Worm (Caenorhabditis elegans) whole organism, L2 larva: ENCODE results near the gene H14E04.2.

Experiments used
- C34F6.9 ChIP-seq: fragments of 150-350 bp; optimal IDR thresholded peaks from 2 replicates; lab custom pipeline; 2014; ENCODE audit warnings: missing biosample characterization, missing genetic modification characterization
- F13H6.1 ChIP-seq: sonication (generic microtip); optimal IDR thresholded peaks from 2 replicates; lab custom pipeline; 2016; ENCODE audit warnings: missing genetic modification characterization, missing compliant biosample characterization
- R02D3.7 ChIP-seq: fragments of 150-350 bp; optimal IDR thresholded peaks from 2 replicates; lab custom pipeline; 2014; ENCODE audit warnings: missing biosample characterization, missing genetic modification characterization
- Y55F3AM.14 ChIP-seq: fragments of 200-800 bp; sonication (Bioruptor generic); optimal IDR thresholded peaks from 2 replicates; lab custom pipeline; 2018; ENCODE audit warnings: mild to moderate bottlenecking, missing genetic modification characterization, missing compliant biosample characterization
- ZK546.5 ChIP-seq: sonication (generic microtip); optimal IDR thresholded peaks from 2 replicates; lab custom pipeline; 2017; ENCODE audit warnings: missing biosample characterization, missing genetic modification characterization
- alr-1 ChIP-seq: fragments of 150-350 bp; optimal IDR thresholded peaks from 2 replicates; lab custom pipeline; 2014; ENCODE audit warnings: missing biosample characterization, missing genetic modification characterization
- aly-2 ChIP-seq: fragments of 150-350 bp; optimal IDR thresholded peaks from 2 replicates; lab custom pipeline; 2014; ENCODE audit warnings: missing biosample characterization, missing genetic modification characterization
- ama-1 ChIP-seq: fragments of 150-350 bp; optimal IDR thresholded peaks from 2 replicates; lab custom pipeline; 2018; ENCODE audit warnings: inconsistent platforms
- ceh-82 ChIP-seq: fragments of 150-350 bp; optimal IDR thresholded peaks from 2 replicates; lab custom pipeline; 2014; ENCODE audit warnings: missing biosample characterization, missing genetic modification characterization
- crh-2 ChIP-seq: sonication (generic microtip); optimal IDR thresholded peaks from 2 replicates; lab custom pipeline; 2017; ENCODE audit warnings: missing biosample characterization, missing genetic modification characterization
- egl-27 ChIP-seq: sonication (generic microtip); optimal IDR thresholded peaks from 3 replicates; lab custom pipeline; 2017; ENCODE audit warnings: missing biosample characterization, missing genetic modification reagents, missing genetic modification characterization
- elt-1 ChIP-seq: fragments of 150-350 bp; optimal IDR thresholded peaks from 2 replicates; lab custom pipeline; 2014; ENCODE audit warnings: missing biosample characterization, missing genetic modification characterization
- elt-3 ChIP-seq: sonication (generic microtip); optimal IDR thresholded peaks from 2 replicates; lab custom pipeline; 2017; ENCODE audit warnings: missing biosample characterization, missing genetic modification characterization
- fos-1 ChIP-seq: fragments of 150-350 bp; optimal IDR thresholded peaks from 2 replicates; lab custom pipeline; 2014; ENCODE audit warnings: missing biosample characterization, missing genetic modification characterization
- gmeb-1 ChIP-seq: fragments of 150-350 bp; optimal IDR thresholded peaks from 2 replicates; lab custom pipeline; 2014; ENCODE audit warnings: missing biosample characterization, missing genetic modification characterization
- lin-11 ChIP-seq: fragments of 150-350 bp; sonication (generic microtip); optimal IDR thresholded peaks from 2 replicates; lab custom pipeline; 2014; ENCODE audit warnings: missing biosample characterization, missing genetic modification characterization, inconsistent platforms, mixed read lengths
- lin-13 ChIP-seq: fragments of 150-350 bp; optimal IDR thresholded peaks from 2 replicates; lab custom pipeline; 2014; ENCODE audit warnings: missing biosample characterization, missing genetic modification reagents, missing genetic modification characterization
- lin-39 ChIP-seq: fragments of 150-350 bp; optimal IDR thresholded peaks from 2 replicates; lab custom pipeline; 2014; ENCODE audit warnings: missing biosample characterization, missing genetic modification reagents, missing genetic modification characterization
- lsy-2 ChIP-seq, 2 experiments: fragments of 150-350 bp in 1 of 2; sonication (generic microtip) in 1 of 2; optimal IDR thresholded peaks; 2 replicates each; lab custom pipeline; 2014 to 2017; ENCODE audit warnings: missing biosample characterization in 2 of 2, missing genetic modification characterization in 2 of 2
- mbf-1 ChIP-seq: sonication (generic microtip); optimal IDR thresholded peaks from 2 replicates; lab custom pipeline; 2017; ENCODE audit warnings: missing biosample characterization, missing genetic modification characterization
- mdl-1 ChIP-seq, 2 experiments: fragments of 150-350 bp in 1 of 2; sonication (generic microtip) in 1 of 2; optimal IDR thresholded peaks; 2 replicates each; lab custom pipeline; 2017; ENCODE audit warnings: missing biosample characterization in 2 of 2, missing genetic modification characterization in 2 of 2
- nhr-10 ChIP-seq: sonication (generic microtip); optimal IDR thresholded peaks from 2 replicates; lab custom pipeline; 2017; ENCODE audit warnings: missing biosample characterization, missing genetic modification characterization
- nhr-11 ChIP-seq: fragments of 150-350 bp; optimal IDR thresholded peaks from 2 replicates; lab custom pipeline; 2014; ENCODE audit warnings: missing biosample characterization, missing genetic modification characterization
- nhr-129 ChIP-seq: fragments of 150-350 bp; optimal IDR thresholded peaks from 2 replicates; lab custom pipeline; 2014; ENCODE audit warnings: missing biosample characterization, missing genetic modification characterization
- nhr-25 ChIP-seq: fragments of 150-350 bp; sonication (generic microtip); optimal IDR thresholded peaks from 3 replicates; lab custom pipeline; 2014; ENCODE audit warnings: missing biosample characterization, missing genetic modification characterization
- nhr-6 ChIP-seq: fragments of 150-350 bp; optimal IDR thresholded peaks from 2 replicates; lab custom pipeline; 2014; ENCODE audit warnings: missing biosample characterization, missing genetic modification characterization
- nhr-77 ChIP-seq: fragments of 150-350 bp; optimal IDR thresholded peaks from 2 replicates; lab custom pipeline; 2014; ENCODE audit warnings: missing biosample characterization, missing genetic modification characterization
- sma-3 ChIP-seq: sonication (generic microtip); optimal IDR thresholded peaks from 2 replicates; lab custom pipeline; 2016; ENCODE audit warnings: missing genetic modification reagents, missing genetic modification characterization, missing compliant biosample characterization
- snpc-4 ChIP-seq: fragments of 150-350 bp; optimal IDR thresholded peaks from 2 replicates; lab custom pipeline; 2014; ENCODE audit warnings: missing biosample characterization, missing genetic modification characterization
- unc-55 ChIP-seq: fragments of 150-350 bp; sonication (generic microtip); optimal IDR thresholded peaks from 3 replicates; lab custom pipeline; 2014; ENCODE audit warnings: missing biosample characterization, missing genetic modification reagents, missing genetic modification characterization
- unc-62 ChIP-seq: fragments of 150-350 bp; optimal IDR thresholded peaks from 2 replicates; lab custom pipeline; 2014; ENCODE audit warnings: missing biosample characterization, missing genetic modification reagents, missing genetic modification characterization
- zag-1 ChIP-seq: fragments of 150-350 bp; optimal IDR thresholded peaks from 2 replicates; lab custom pipeline; 2014; ENCODE audit warnings: missing biosample characterization, missing genetic modification characterization
- ztf-1 ChIP-seq: fragments of 200-800 bp; sonication (Bioruptor generic); conservative IDR thresholded peaks from 2 replicates; pipeline ENCODE4 v1.3.6; 2022; ENCODE audit warnings: missing genetic modification characterization, missing compliant biosample characterization
- ztf-11 ChIP-seq: sonication (generic microtip); optimal IDR thresholded peaks from 2 replicates; lab custom pipeline; 2017; ENCODE audit warnings: missing biosample characterization, missing genetic modification characterization
- ztf-4 ChIP-seq: fragments of 150-350 bp; optimal IDR thresholded peaks from 2 replicates; lab custom pipeline; 2014; ENCODE audit warnings: missing biosample characterization, missing genetic modification characterization

H14E04.2 gene

DNA sequence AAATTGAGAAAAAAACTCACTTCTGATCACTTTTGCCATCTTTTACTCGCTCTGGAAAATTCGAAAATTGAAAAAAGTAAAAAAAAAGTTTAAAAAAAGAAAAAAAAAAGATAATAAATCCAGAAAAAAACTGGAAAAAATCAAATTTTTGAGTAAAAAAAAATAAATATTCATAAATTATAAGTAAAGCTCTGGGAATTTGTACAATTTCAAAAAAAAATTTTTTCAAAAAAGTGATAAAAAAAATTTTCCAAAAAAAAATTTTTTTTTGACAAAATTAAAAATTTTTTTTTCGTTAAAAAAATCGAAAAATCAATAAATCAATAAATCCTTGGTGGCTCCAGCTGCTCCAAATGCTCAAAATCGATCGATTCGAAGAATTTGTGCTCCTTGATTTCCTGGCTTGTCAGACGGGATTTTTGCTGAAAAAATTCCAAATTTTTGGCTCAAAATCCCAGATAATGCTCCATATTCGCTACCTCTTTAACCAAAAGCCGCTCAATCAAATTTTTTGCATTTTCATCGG, 35.0 kb downstream of the H14E04.2 start, which contains the start of gene mrpl-30:
mrpl-30 (minus strand) TSS at position 51 of the 526 bp plus-strand sequence.
- TF ChIP-seq ztf-4 (tag; lab: Kevin White, UChicago) (no peak), ZK546.5 (tag; lab: Kevin White, UChicago) (no peak), ztf-11 (tag; lab: Kevin White, UChicago) (no peak), mdl-1 (tag; optimal IDR thresholded peaks at IDR 0.05; lab: Kevin White, UChicago) (no peak), lsy-2 (tag; optimal IDR thresholded peaks at IDR 0.05; lab: Kevin White, UChicago) (no peak), elt-1 (tag; lab: Kevin White, UChicago) (no peak)

- TF ChIP-seq mdl-1 (tag; optimal IDR thresholded peaks at IDR 0.05; lab: Kevin White, UChicago): peak in 1 of 2 experiments; percentile 34
- peak; percentile 27 for TF ChIP-seq F13H6.1 (tag; lab: Kevin White, UChicago)
- TF ChIP-seq lin-11: peak; percentile 42
- TF ChIP-seq nhr-25 (tag; lab: Kevin White, UChicago): peak; percentile 21
- TF ChIP-seq C34F6.9 (tag; lab: Kevin White, UChicago): peak; percentile 24
- no peak for TF ChIP-seq unc-62 (GFP tag; lab: Kevin White, UChicago)
- peak; percentile 54 for TF ChIP-seq sma-3 (GFP tag; lab: Kevin White, UChicago)
- peak; percentile 2 for TF ChIP-seq egl-27 (tag; lab: Kevin White, UChicago)
- peak; percentile 51 for TF ChIP-seq crh-2 (tag; lab: Kevin White, UChicago)
- TF ChIP-seq fos-1: peak; percentile 92
- peak; percentile 1 for TF ChIP-seq nhr-6
- peak; percentile 78 for TF ChIP-seq unc-55 (GFP tag; lab: Kevin White, UChicago)
- no peak for TF ChIP-seq mbf-1 (tag; lab: Kevin White, UChicago)
- TF ChIP-seq Y55F3AM.14 (GFP tag; lab: Kevin White, UChicago): no peak
- TF ChIP-seq lin-13: peak; percentile 66
- TF ChIP-seq R02D3.7 (tag; lab: Kevin White, UChicago): peak; percentile 46
- TF ChIP-seq nhr-10 (tag; lab: Kevin White, UChicago): no peak
- peak; percentile 96 for TF ChIP-seq gmeb-1 (tag; lab: Kevin White, UChicago)
- peak; percentile 75 to 86 for TF ChIP-seq lsy-2 (tag; optimal IDR thresholded peaks at IDR 0.05; lab: Kevin White, UChicago)
- peak; percentile 68 for TF ChIP-seq nhr-129 (tag; lab: Kevin White, UChicago)
Observed at ce11 chrIII:2418159-2418658, 42.2 kb downstream of the H14E04.2 start, which contains the start of the genes W04B5.5 and W04B5.3. Gene W04B5.5, minus strand, starts transcription at chrIII:2418209. Gene W04B5.3, plus strand, starts transcription at chrIII:2418514.

DNA sequence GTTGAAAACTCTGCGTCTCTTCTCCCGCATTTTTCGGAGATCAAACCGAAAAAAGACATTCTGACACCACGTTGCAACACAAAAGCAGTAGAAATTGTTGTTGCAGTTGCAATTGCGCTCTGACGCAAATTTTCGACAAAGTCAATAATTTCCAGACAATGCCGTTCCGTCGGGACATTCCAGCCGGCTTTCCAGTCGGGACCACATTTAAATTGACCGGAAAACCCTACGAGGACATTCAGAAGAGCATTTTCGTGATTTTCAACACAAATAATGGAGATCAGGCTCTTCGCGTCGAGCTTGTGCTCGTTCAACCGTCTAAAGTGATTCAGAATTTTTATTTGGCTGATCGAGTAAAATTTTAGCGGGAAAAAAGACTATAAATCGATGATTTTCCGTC, 43.0 kb downstream of the H14E04.2 start:
- TF ChIP-seq mbf-1 (tag; lab: Kevin White, UChicago) (no peak), aly-2 (tag; lab: Kevin White, UChicago) (no peak), nhr-129 (tag; lab: Kevin White, UChicago) (no peak), nhr-6 (no peak), nhr-10 (tag; lab: Kevin White, UChicago) (no peak), lin-13 (no peak), zag-1 (tag; lab: Kevin White, UChicago) (no peak), ztf-1 (GFP tag; lab: Robert Waterston, UW) (no peak), gmeb-1 (tag; lab: Kevin White, UChicago) (no peak), lin-11 (no peak), alr-1 (no peak), unc-55 (GFP tag; lab: Kevin White, UChicago) (no peak), ama-1 (lab: Kevin White, UChicago) (no peak), F13H6.1 (tag; lab: Kevin White, UChicago) (no peak), R02D3.7 (tag; lab: Kevin White, UChicago) (no peak), ceh-82 (tag; lab: Kevin White, UChicago) (no peak), nhr-77 (tag; lab: Kevin White, UChicago) (no peak), ztf-11 (tag; lab: Kevin White, UChicago) (no peak), egl-27 (tag; lab: Kevin White, UChicago) (no peak), elt-3 (tag; lab: Kevin White, UChicago) (no peak)
- TF ChIP-seq, all 48 proteins: peak for 0

- TF ChIP-seq gmeb-1 (tag; lab: Kevin White, UChicago) (no peak), mdl-1 (tag; optimal IDR thresholded peaks at IDR 0.05; lab: Kevin White, UChicago) (no peak), unc-62 (GFP tag; lab: Kevin White, UChicago) (no peak), nhr-11 (tag; lab: Kevin White, UChicago) (no peak), ztf-4 (tag; lab: Kevin White, UChicago) (no peak), ztf-1 (GFP tag; lab: Robert Waterston, UW) (no peak), lin-11 (no peak), lin-39 (tag; lab: Kevin White, UChicago) (no peak), ztf-11 (tag; lab: Kevin White, UChicago) (no peak), F13H6.1 (tag; lab: Kevin White, UChicago) (no peak), snpc-4 (tag; lab: Kevin White, UChicago) (no peak)
Observed at ce11 chrIII:2419504-2419903, 43.5 kb downstream of the H14E04.2 start.
